Worm (Caenorhabditis elegans) whole organism, late embryonic: ENCODE data around the gene str-89.

Experiments used
- C38D4.7 ChIP-seq: fragments of 200-800 bp; sonication (Bioruptor generic); optimal IDR thresholded peaks from 2 replicates; lab custom pipeline; 2018; ENCODE audit warnings: mild to moderate bottlenecking, missing genetic modification characterization, moderate library complexity, missing compliant biosample characterization
- F13H6.1 ChIP-seq: sonication (generic microtip); optimal IDR thresholded peaks from 2 replicates; lab custom pipeline; 2016; ENCODE audit warnings: missing genetic modification characterization, missing compliant biosample characterization
- K09A11.1 ChIP-seq: sonication (generic microtip); optimal IDR thresholded peaks from 2 replicates; lab custom pipeline; 2017; ENCODE audit warnings: antibody characterized with exemption, mild to moderate bottlenecking, missing genetic modification characterization, missing compliant biosample characterization; ENCODE audit not compliant: insufficient read depth
- ahr-1 ChIP-seq: sonication (generic microtip); optimal IDR thresholded peaks from 2 replicates; lab custom pipeline; 2016; ENCODE audit warnings: missing genetic modification characterization, missing compliant biosample characterization
- ama-1 ChIP-seq: fragments of 150-350 bp; optimal IDR thresholded peaks from 2 replicates; lab custom pipeline; 2014
- ceh-14 ChIP-seq: sonication (generic microtip); optimal IDR thresholded peaks from 2 replicates; lab custom pipeline; 2016; ENCODE audit warnings: missing genotype, missing genetic modification characterization, missing compliant biosample characterization
- ceh-19 ChIP-seq: fragments of 200-800 bp; sonication (Bioruptor generic); optimal IDR thresholded peaks from 2 replicates; lab custom pipeline; 2018; ENCODE audit warnings: mild to moderate bottlenecking, missing genetic modification characterization, missing compliant biosample characterization
- ceh-24 ChIP-seq: sonication (generic microtip); optimal IDR thresholded peaks from 2 replicates; lab custom pipeline; 2016; ENCODE audit warnings: mild to moderate bottlenecking, missing genetic modification characterization, missing compliant biosample characterization
- ceh-31 ChIP-seq: sonication (generic microtip); optimal IDR thresholded peaks from 2 replicates; lab custom pipeline; 2016; ENCODE audit warnings: missing genetic modification characterization, missing compliant biosample characterization
- ceh-34 ChIP-seq: sonication (generic microtip); optimal IDR thresholded peaks from 2 replicates; lab custom pipeline; 2016; ENCODE audit warnings: mild to moderate bottlenecking, missing genetic modification characterization, missing compliant biosample characterization
- ceh-9 ChIP-seq: sonication (generic microtip); optimal IDR thresholded peaks from 2 replicates; lab custom pipeline; 2016; ENCODE audit warnings: mild to moderate bottlenecking, missing genetic modification characterization, inconsistent platforms, missing compliant biosample characterization
- dmd-4 ChIP-seq: sonication (generic microtip); optimal IDR thresholded peaks from 2 replicates; lab custom pipeline; 2016; ENCODE audit warnings: borderline replicate concordance, missing genetic modification characterization, missing compliant biosample characterization
- dve-1 ChIP-seq: sonication (generic microtip); optimal IDR thresholded peaks from 2 replicates; lab custom pipeline; 2017; ENCODE audit warnings: antibody characterized with exemption, mild to moderate bottlenecking, missing genetic modification characterization, missing compliant biosample characterization
- elt-2 ChIP-seq: sonication (generic microtip); optimal IDR thresholded peaks from 2 replicates; lab custom pipeline; 2016; ENCODE audit warnings: missing genetic modification reagents, missing genetic modification characterization, missing compliant biosample characterization
- elt-4 ChIP-seq: sonication (generic microtip); optimal IDR thresholded peaks from 2 replicates; lab custom pipeline; 2016; ENCODE audit warnings: missing genetic modification characterization, missing compliant biosample characterization
- gmeb-2 ChIP-seq: sonication (generic microtip); optimal IDR thresholded peaks from 2 replicates; lab custom pipeline; 2016; ENCODE audit warnings: missing genetic modification characterization, inconsistent platforms, missing compliant biosample characterization
- hlh-13 ChIP-seq: fragments of 200-800 bp; sonication (Bioruptor generic); optimal IDR thresholded peaks from 2 replicates; lab custom pipeline; 2018; ENCODE audit warnings: mild to moderate bottlenecking, missing genetic modification characterization, missing compliant biosample characterization
- hlh-30 ChIP-seq: sonication (generic microtip); optimal IDR thresholded peaks from 2 replicates; lab custom pipeline; 2017; ENCODE audit warnings: antibody characterized with exemption, missing genetic modification characterization, missing compliant biosample characterization; ENCODE audit not compliant: insufficient read depth
- lim-6 ChIP-seq: sonication (generic microtip); optimal IDR thresholded peaks from 2 replicates; lab custom pipeline; 2016; ENCODE audit warnings: missing genetic modification characterization, missing compliant biosample characterization
- nhr-11 ChIP-seq: fragments of 150-350 bp; optimal IDR thresholded peaks from 2 replicates; lab custom pipeline; 2014; ENCODE audit warnings: missing biosample characterization, missing genetic modification characterization
- npax-4 ChIP-seq: sonication (generic microtip); optimal IDR thresholded peaks from 2 replicates; lab custom pipeline; 2016; ENCODE audit warnings: missing genetic modification characterization, missing compliant biosample characterization
- pax-1 ChIP-seq: fragments of 150-350 bp; optimal IDR thresholded peaks from 2 replicates; lab custom pipeline; 2014; ENCODE audit warnings: missing biosample characterization, missing genetic modification characterization
- pha-2 ChIP-seq: sonication (generic microtip); optimal IDR thresholded peaks from 2 replicates; lab custom pipeline; 2017; ENCODE audit warnings: mild to moderate bottlenecking, missing genetic modification characterization, missing compliant biosample characterization
- pha-4 ChIP-seq: fragments of 150-350 bp; optimal IDR thresholded peaks from 2 replicates; lab custom pipeline; 2018; ENCODE audit warnings: missing biosample characterization, missing genetic modification reagents, missing genetic modification characterization
- pros-1 ChIP-seq: fragments of 150-350 bp; optimal IDR thresholded peaks from 2 replicates; lab custom pipeline; 2014; ENCODE audit warnings: missing biosample characterization, missing genetic modification reagents, missing genetic modification characterization
- ref-2 ChIP-seq: sonication (generic microtip); optimal IDR thresholded peaks from 2 replicates; lab custom pipeline; 2016; ENCODE audit warnings: missing genetic modification characterization, missing compliant biosample characterization
- rnt-1 ChIP-seq: sonication (generic microtip); optimal IDR thresholded peaks from 2 replicates; lab custom pipeline; 2016; ENCODE audit warnings: missing genetic modification characterization, missing compliant biosample characterization
- sdc-2 ChIP-seq: sonication (generic microtip); optimal IDR thresholded peaks from 2 replicates; lab custom pipeline; 2016; ENCODE audit warnings: missing genotype, missing genetic modification characterization, missing compliant biosample characterization
- syd-9 ChIP-seq: sonication (generic microtip); optimal IDR thresholded peaks from 2 replicates; lab custom pipeline; 2016; ENCODE audit warnings: mild to moderate bottlenecking, missing genetic modification characterization, moderate library complexity, missing compliant biosample characterization
- ttx-3 ChIP-seq: sonication (generic microtip); optimal IDR thresholded peaks from 2 replicates; lab custom pipeline; 2016; ENCODE audit warnings: missing genetic modification reagents, missing genetic modification characterization, missing compliant biosample characterization
- unc-3 ChIP-seq, 2 experiments: fragments of 200-800 bp in 1 of 2; sonication (Bioruptor generic) in 1 of 2; sonication (generic microtip) in 1 of 2; conservative IDR thresholded peaks in 1 of 2; optimal IDR thresholded peaks in 1 of 2; 2 replicates each; pipeline versions ENCODE4 v1.3.6 to Lab custom; 2016 to 2022; ENCODE audit warnings: missing compliant biosample characterization in 2 of 2, missing genetic modification characterization in 2 of 2, missing genetic modification reagents in 1 of 2
- unc-55 ChIP-seq: sonication (generic microtip); optimal IDR thresholded peaks from 2 replicates; lab custom pipeline; 2017; ENCODE audit warnings: missing biosample characterization, missing genetic modification reagents, missing genetic modification characterization
- unc-86 ChIP-seq: sonication (generic microtip); optimal IDR thresholded peaks from 2 replicates; lab custom pipeline; 2016; ENCODE audit warnings: missing genetic modification characterization, missing compliant biosample characterization
- zip-5 ChIP-seq: sonication (generic microtip); optimal IDR thresholded peaks from 2 replicates; lab custom pipeline; 2016; ENCODE audit warnings: missing genetic modification characterization, missing compliant biosample characterization
- ztf-16 ChIP-seq: sonication (generic microtip); optimal IDR thresholded peaks from 2 replicates; lab custom pipeline; 2017; ENCODE audit warnings: missing genetic modification characterization, missing compliant biosample characterization

Gene str-89

DNA sequence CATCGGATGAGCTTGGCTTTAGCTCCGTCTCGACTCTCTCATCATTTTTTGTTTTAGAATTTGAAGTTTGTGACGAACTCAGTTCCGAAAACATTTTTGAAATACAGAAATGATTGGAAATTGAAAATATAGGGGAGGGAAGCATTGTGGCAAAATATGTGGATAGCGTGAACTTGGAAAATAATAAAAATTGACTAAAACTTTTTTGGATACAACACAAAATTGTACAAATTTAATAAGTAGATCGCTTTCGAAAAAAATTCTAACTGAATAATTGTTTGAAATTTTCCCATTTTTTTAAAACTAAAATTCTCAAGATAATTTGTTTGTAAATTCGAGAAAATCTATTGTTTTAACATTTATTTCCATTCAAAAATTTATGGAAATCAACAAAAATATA lies 15.1 kb downstream of the str-89 start, which contains the start of gene F59A1.15:
F59A1.15 (minus strand) TSS at position 101 of the 400 bp plus-strand sequence.
- TF ChIP-seq C38D4.7 (GFP tag; lab: Kevin White, UChicago) (no peak), npax-4 (no peak), ceh-24 (tag; lab: Kevin White, UChicago) (no peak), pha-4 (tag; lab: Kevin White, UChicago) (no peak), F13H6.1 (tag; lab: Kevin White, UChicago) (no peak), lim-6 (tag; lab: Kevin White, UChicago) (no peak), unc-3 (GFP tag; conservative IDR thresholded peaks at IDR 0.05; lab: Robert Waterston, UW) (no peak), unc-3 (tag; optimal IDR thresholded peaks at IDR 0.05; lab: Kevin White, UChicago) (no peak), rnt-1 (tag; lab: Kevin White, UChicago) (no peak), ztf-16 (tag; lab: Kevin White, UChicago) (no peak), K09A11.1 (no peak), pha-2 (no peak), ceh-14 (tag; lab: Kevin White, UChicago) (no peak), pax-1 (no peak), unc-55 (no peak)

DNA sequence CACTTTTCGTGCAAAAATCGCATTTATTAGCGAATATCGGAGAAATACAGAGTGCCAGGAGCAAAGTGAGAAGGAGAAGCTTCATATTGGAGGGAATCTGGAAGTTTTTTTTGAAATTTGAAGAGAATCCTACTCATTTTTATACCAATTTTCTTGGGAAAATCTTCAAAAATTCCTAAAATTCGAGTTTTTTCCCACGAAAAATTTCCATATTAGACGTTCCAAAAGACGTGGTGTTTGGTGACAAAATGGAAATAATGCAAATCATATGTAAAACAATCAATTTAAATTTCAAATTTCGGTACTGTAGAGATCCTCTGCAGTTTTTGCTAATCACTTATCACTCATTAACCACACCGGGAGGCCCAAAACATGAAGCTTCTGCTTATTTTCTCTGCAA lies 16.2 kb downstream of the str-89 start, which contains the start of the genes F59A1.16 and F59A1.6:
F59A1.16 (minus strand) TSS at position 101 of the 400 bp plus-strand sequence.
F59A1.6 (plus strand) TSS at position 285 of the 400 bp plus-strand sequence.
- TF ChIP-seq syd-9 (tag; lab: Kevin White, UChicago): no peak
- TF ChIP-seq hlh-30 (tag; lab: Kevin White, UChicago): no peak
- no peak for TF ChIP-seq hlh-13 (GFP tag; lab: Kevin White, UChicago)
- no peak for TF ChIP-seq gmeb-2 (tag; lab: Kevin White, UChicago)
- TF ChIP-seq pax-1: no peak
- TF ChIP-seq ceh-34 (tag; lab: Kevin White, UChicago): no peak
- TF ChIP-seq ceh-9 (tag; lab: Kevin White, UChicago): no peak
- no peak for TF ChIP-seq ceh-24 (tag; lab: Kevin White, UChicago)
- no peak for TF ChIP-seq nhr-11
- TF ChIP-seq unc-3 (GFP tag; conservative IDR thresholded peaks at IDR 0.05; lab: Robert Waterston, UW): no peak
- TF ChIP-seq unc-3 (tag; optimal IDR thresholded peaks at IDR 0.05; lab: Kevin White, UChicago): no peak
- no peak for TF ChIP-seq ceh-31 (tag; lab: Kevin White, UChicago)
- TF ChIP-seq K09A11.1: no peak
- TF ChIP-seq unc-86 (tag; lab: Kevin White, UChicago): no peak
- TF ChIP-seq dmd-4 (tag; lab: Kevin White, UChicago): no peak
- TF ChIP-seq lim-6 (tag; lab: Kevin White, UChicago): no peak

DNA sequence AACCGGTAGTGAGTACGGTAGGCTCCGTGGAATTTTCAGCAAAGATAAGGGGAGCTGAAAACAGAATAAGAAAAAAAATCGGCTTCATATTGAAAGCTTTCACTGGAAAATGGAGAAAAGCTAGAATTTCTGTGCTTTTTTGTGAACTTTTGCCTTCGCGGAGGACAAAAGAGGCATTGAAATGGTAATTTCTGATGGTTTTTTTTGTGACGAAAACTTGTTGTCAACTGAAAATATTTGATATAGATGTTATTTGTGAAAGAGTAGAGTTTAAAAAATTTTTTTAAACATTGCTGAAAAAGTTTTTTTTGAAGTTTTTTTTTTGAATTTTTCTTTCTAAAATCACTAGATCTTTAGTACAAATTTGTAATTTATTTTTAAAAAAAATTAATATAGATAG lies 18.2 kb downstream of the str-89 start, which contains the start of gene F59A1.18:
F59A1.18 (minus strand) TSS at position 101 of the 400 bp plus-strand sequence.
- TF ChIP-seq ttx-3 (tag; lab: Kevin White, UChicago): no peak
- TF ChIP-seq elt-4 (tag; lab: Kevin White, UChicago): no peak
- TF ChIP-seq pros-1: no peak
- TF ChIP-seq ztf-16 (tag; lab: Kevin White, UChicago): no peak
- no peak for TF ChIP-seq ahr-1
- no peak for TF ChIP-seq sdc-2 (tag; lab: Kevin White, UChicago)

DNA sequence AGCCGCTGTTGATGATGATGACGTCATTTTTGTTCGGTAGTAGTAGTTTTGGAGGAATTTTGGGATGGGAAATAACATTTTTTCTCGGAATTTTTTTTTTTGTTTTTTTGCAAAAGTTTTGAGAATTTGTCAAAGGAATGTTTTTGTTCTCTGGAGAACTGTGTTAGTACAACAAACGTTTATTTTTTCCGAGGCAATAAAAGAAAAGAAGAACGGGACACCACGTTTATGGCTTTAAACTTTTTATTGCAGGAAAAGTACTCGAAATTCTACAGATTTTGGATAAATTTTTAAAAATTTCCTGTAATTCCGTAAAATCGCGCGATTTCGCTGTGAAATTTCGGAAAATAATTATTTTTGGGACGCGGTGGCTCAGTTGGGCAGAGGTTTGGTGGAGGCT lies 22.3 kb downstream of the str-89 start, which contains the start of gene F59A1.13:
F59A1.13 (minus strand) TSS at position 101 of the 400 bp plus-strand sequence.
- TF ChIP-seq unc-86 (tag; lab: Kevin White, UChicago): no peak
- TF ChIP-seq pax-1: no peak
- TF ChIP-seq rnt-1 (tag; lab: Kevin White, UChicago): no peak
- no peak for TF ChIP-seq unc-55
- TF ChIP-seq elt-2 (tag; lab: Kevin White, UChicago): no peak
- no peak for TF ChIP-seq ceh-19 (GFP tag; lab: Kevin White, UChicago)
- TF ChIP-seq zip-5 (tag; lab: Kevin White, UChicago): no peak
- TF ChIP-seq ref-2 (tag; lab: Kevin White, UChicago): no peak
- no peak for TF ChIP-seq ama-1 (lab: Kevin White, UChicago)
- TF ChIP-seq dve-1: no peak
